Worm (Caenorhabditis elegans) whole organism, young adult: ENCODE measurements around the gene cpg-24.

Experiments used
- F39B2.1 ChIP-seq: fragments of 200-800 bp; sonication (Bioruptor generic); IDR thresholded peaks from 2 replicates; pipeline ENCODE4 v1.3.6; 2022; ENCODE audit warnings: missing genetic modification reagents, missing genetic modification characterization, missing compliant biosample characterization
- K11D2.4 ChIP-seq: fragments of 200-800 bp; sonication (Bioruptor generic); IDR thresholded peaks from 2 replicates; pipeline ENCODE4 v1.3.6; 2022; ENCODE audit warnings: missing genetic modification reagents, missing genetic modification characterization, missing compliant biosample characterization
- attf-5 ChIP-seq: fragments of 200-800 bp; sonication (Bioruptor generic); optimal IDR thresholded peaks from 2 replicates; lab custom pipeline; 2018; ENCODE audit warnings: mild to moderate bottlenecking, missing genetic modification characterization, missing compliant biosample characterization
- hrde-1 ChIP-seq: sonication (generic microtip); optimal IDR thresholded peaks from 2 replicates; lab custom pipeline; 2016; ENCODE audit warnings: missing genetic modification characterization, mild to moderate bottlenecking, missing compliant biosample characterization, moderate library complexity, missing genotype, missing genetic modification reagents, borderline replicate concordance
- lin-35 ChIP-seq, 3 experiments: fragments of 150-350 bp in 2 of 3; sonication (generic microtip) in 1 of 3; optimal IDR thresholded peaks; 2 replicates each; lab custom pipeline; 2014 to 2018; ENCODE audit warnings: missing biosample characterization in 3 of 3, missing genetic modification characterization in 3 of 3, missing genetic modification reagents in 3 of 3
- pha-4 ChIP-seq: fragments of 150-350 bp; sonication (generic microtip); optimal IDR thresholded peaks from 2 replicates; lab custom pipeline; 2014; ENCODE audit warnings: missing biosample characterization, missing genetic modification reagents, missing genetic modification characterization
- unc-130 ChIP-seq: sonication (generic microtip); optimal IDR thresholded peaks from 2 replicates; lab custom pipeline; 2016; ENCODE audit warnings: missing genetic modification reagents, missing genetic modification characterization, missing compliant biosample characterization

ce11 chrIV:1602936-1603457, 28.8 kb upstream of the cpg-24 start:
- no peak for TF ChIP-seq lin-35 (GFP tag; optimal IDR thresholded peaks at IDR 0.05; lab: Kevin White, UChicago)
- TF ChIP-seq pha-4 (tag; lab: Kevin White, UChicago) = no peak
- TF ChIP-seq unc-130 (GFP tag; lab: Kevin White, UChicago) = no peak
- TF ChIP-seq hrde-1 (tag; lab: Kevin White, UChicago) = no peak
- no peak for TF ChIP-seq attf-5 (GFP tag; lab: Kevin White, UChicago)
- no peak for TF ChIP-seq F39B2.1 (GFP tag; lab: Robert Waterston, UW)
- no peak for TF ChIP-seq K11D2.4 (GFP tag; lab: Robert Waterston, UW)
